Fruit fly (Drosophila melanogaster): ENCODE results near the gene cal1.

DNA sequence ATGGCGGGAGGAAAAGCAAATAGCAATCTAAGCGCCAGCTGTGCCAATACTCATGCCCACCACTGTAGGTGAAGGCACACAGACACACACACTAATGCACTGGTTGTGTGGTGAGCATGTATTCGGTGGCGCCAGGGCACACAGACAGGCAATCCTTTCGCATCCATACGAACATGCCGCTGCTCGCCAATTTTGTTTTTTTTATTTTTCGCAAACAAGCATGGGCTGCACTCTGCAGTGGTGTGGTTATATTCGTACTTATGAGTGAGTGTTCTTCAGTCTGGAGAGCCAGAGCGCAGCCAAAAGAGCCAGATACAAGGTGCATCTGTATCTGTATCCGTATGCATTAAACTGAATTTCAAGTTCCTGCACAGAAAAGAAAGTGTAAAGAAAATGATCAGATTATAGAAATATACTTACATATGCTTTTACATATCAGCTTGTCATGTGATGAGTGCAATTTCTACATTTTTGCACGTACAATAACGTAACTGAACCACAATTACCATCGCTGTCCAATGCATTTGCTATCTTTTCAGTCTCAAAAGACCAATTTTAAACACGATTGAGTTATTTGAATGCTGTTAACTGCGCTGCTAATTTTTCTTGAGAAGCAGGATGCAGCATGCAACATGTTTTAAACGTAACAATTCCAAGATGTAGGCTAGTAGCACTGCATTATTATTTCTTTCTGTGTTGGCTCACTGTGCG lies 28.8 kb upstream of the cal1 start:
- peak; percentile 82 for TF ChIP-seq CG3032 (tag; optimal IDR thresholded peaks at IDR 0.05)
- TF ChIP-seq CG11762 (GFP tag; optimal IDR thresholded peaks at IDR 0.05; ENCODE audit: insufficient read depth) = peak; percentile 83
- peak; percentile 88 for TF ChIP-seq CG3919 (GFP tag; optimal IDR thresholded peaks at IDR 0.05)
- TF ChIP-seq Hr39 (GFP tag; optimal IDR thresholded peaks at IDR 0.05) = peak; percentile 86
- TF ChIP-seq dac (GFP tag; optimal IDR thresholded peaks at IDR 0.05) = peak; percentile 90
- peak; percentile 83 for TF ChIP-seq CG8319 (GFP tag; optimal IDR thresholded peaks at IDR 0.05)
- TF ChIP-seq Sox14 (GFP tag; optimal IDR thresholded peaks at IDR 0.05) = peak; percentile 91
- TF ChIP-seq CG34406 (GFP tag; optimal IDR thresholded peaks at IDR 0.05) = peak; percentile 85
- TF ChIP-seq Sox102F (GFP tag; optimal IDR thresholded peaks at IDR 0.05) = peak; percentile 71
- TF ChIP-seq Met (GFP tag; optimal IDR thresholded peaks at IDR 0.05) = peak; percentile 67
- TF ChIP-seq net (GFP tag; optimal IDR thresholded peaks at IDR 0.05) = peak; percentile 81
- TF ChIP-seq OdsH (GFP tag; optimal IDR thresholded peaks at IDR 0.05) = peak; percentile 91

Data from whole organism, prepupa.